Worm (Caenorhabditis elegans) whole organism, late embryonic: ENCODE results near the gene his-5.
"Not testable (repeated sequence)": the region's sequence is repeated elsewhere in the genome, so short reads cannot be mapped to it uniquely, and the experiment has no call there.

Experiments
- C08G9.2 ChIP-seq: sonication (generic microtip); optimal IDR thresholded peaks from 2 replicates; lab custom pipeline; 2016; ENCODE audit warnings: mild to moderate bottlenecking, missing genetic modification characterization, moderate library complexity, missing compliant biosample characterization
- F13H6.1 ChIP-seq: sonication (generic microtip); optimal IDR thresholded peaks from 2 replicates; lab custom pipeline; 2016; ENCODE audit warnings: missing genetic modification characterization, missing compliant biosample characterization
- ceh-14 ChIP-seq: sonication (generic microtip); optimal IDR thresholded peaks from 2 replicates; lab custom pipeline; 2016; ENCODE audit warnings: missing genotype, missing genetic modification characterization, missing compliant biosample characterization
- ceh-18 ChIP-seq: sonication (generic microtip); optimal IDR thresholded peaks from 2 replicates; lab custom pipeline; 2016; ENCODE audit warnings: missing genetic modification characterization, missing compliant biosample characterization
- ceh-19 ChIP-seq: fragments of 200-800 bp; sonication (Bioruptor generic); optimal IDR thresholded peaks from 2 replicates; lab custom pipeline; 2018; ENCODE audit warnings: mild to moderate bottlenecking, missing genetic modification characterization, missing compliant biosample characterization
- ceh-2 ChIP-seq: sonication (generic microtip); optimal IDR thresholded peaks from 2 replicates; lab custom pipeline; 2016; ENCODE audit warnings: missing genotype, missing genetic modification characterization, missing compliant biosample characterization
- ceh-22 ChIP-seq: sonication (generic microtip); optimal IDR thresholded peaks from 2 replicates; lab custom pipeline; 2017; ENCODE audit warnings: missing biosample characterization, missing genetic modification characterization
- ceh-34 ChIP-seq: sonication (generic microtip); optimal IDR thresholded peaks from 2 replicates; lab custom pipeline; 2016; ENCODE audit warnings: mild to moderate bottlenecking, missing genetic modification characterization, missing compliant biosample characterization
- ceh-6 ChIP-seq: fragments of 200-800 bp; sonication (Bioruptor generic); optimal IDR thresholded peaks from 2 replicates; lab custom pipeline; 2018; ENCODE audit warnings: mild to moderate bottlenecking, missing genetic modification characterization, missing compliant biosample characterization
- che-1 ChIP-seq: sonication (generic microtip); optimal IDR thresholded peaks from 2 replicates; lab custom pipeline; 2016; ENCODE audit warnings: mild to moderate bottlenecking, missing genetic modification characterization, missing compliant biosample characterization
- dmd-4 ChIP-seq: sonication (generic microtip); optimal IDR thresholded peaks from 2 replicates; lab custom pipeline; 2016; ENCODE audit warnings: borderline replicate concordance, missing genetic modification characterization, missing compliant biosample characterization
- elt-2 ChIP-seq: sonication (generic microtip); optimal IDR thresholded peaks from 2 replicates; lab custom pipeline; 2016; ENCODE audit warnings: missing genetic modification reagents, missing genetic modification characterization, missing compliant biosample characterization
- elt-4 ChIP-seq: sonication (generic microtip); optimal IDR thresholded peaks from 2 replicates; lab custom pipeline; 2016; ENCODE audit warnings: missing genetic modification characterization, missing compliant biosample characterization
- ets-4 ChIP-seq: sonication (generic microtip); optimal IDR thresholded peaks from 2 replicates; lab custom pipeline; 2016; ENCODE audit warnings: missing genetic modification characterization, missing compliant biosample characterization
- fax-1 ChIP-seq: sonication (generic microtip); optimal IDR thresholded peaks from 2 replicates; lab custom pipeline; 2016; ENCODE audit warnings: missing genotype, missing genetic modification characterization, missing compliant biosample characterization
- fkh-6 ChIP-seq: sonication (generic microtip); optimal IDR thresholded peaks from 2 replicates; lab custom pipeline; 2016; ENCODE audit warnings: missing genetic modification characterization, missing compliant biosample characterization
- hlh-6 ChIP-seq: sonication (generic microtip); optimal IDR thresholded peaks from 2 replicates; lab custom pipeline; 2016; ENCODE audit warnings: missing genotype, missing genetic modification characterization, missing compliant biosample characterization
- nfya-1 ChIP-seq: sonication (generic microtip); optimal IDR thresholded peaks from 2 replicates; lab custom pipeline; 2017; ENCODE audit warnings: missing genetic modification characterization, mild to moderate bottlenecking, missing compliant biosample characterization, antibody characterized with exemption, moderate library complexity
- odd-2 ChIP-seq: sonication (generic microtip); optimal IDR thresholded peaks from 2 replicates; lab custom pipeline; 2017; ENCODE audit warnings: antibody characterized with exemption, mild to moderate bottlenecking, missing genetic modification characterization, missing compliant biosample characterization
- ref-2 ChIP-seq: sonication (generic microtip); optimal IDR thresholded peaks from 2 replicates; lab custom pipeline; 2016; ENCODE audit warnings: missing genetic modification characterization, missing compliant biosample characterization
- rnt-1 ChIP-seq: sonication (generic microtip); optimal IDR thresholded peaks from 2 replicates; lab custom pipeline; 2016; ENCODE audit warnings: missing genetic modification characterization, missing compliant biosample characterization
- sdc-2 ChIP-seq: sonication (generic microtip); optimal IDR thresholded peaks from 2 replicates; lab custom pipeline; 2016; ENCODE audit warnings: missing genotype, missing genetic modification characterization, missing compliant biosample characterization
- sox-2 ChIP-seq: fragments of 200-800 bp; sonication (Bioruptor generic); IDR thresholded peaks from 2 replicates; pipeline ENCODE4 v1.3.6; 2022; ENCODE audit warnings: missing genetic modification reagents, missing genetic modification characterization, missing compliant biosample characterization
- sox-4 ChIP-seq: sonication (generic microtip); optimal IDR thresholded peaks from 2 replicates; lab custom pipeline; 2017; ENCODE audit warnings: mild to moderate bottlenecking, missing genetic modification characterization, inconsistent platforms, missing compliant biosample characterization
- syd-9 ChIP-seq: sonication (generic microtip); optimal IDR thresholded peaks from 2 replicates; lab custom pipeline; 2016; ENCODE audit warnings: mild to moderate bottlenecking, missing genetic modification characterization, moderate library complexity, missing compliant biosample characterization
- tbx-7 ChIP-seq: sonication (generic microtip); optimal IDR thresholded peaks from 2 replicates; lab custom pipeline; 2016; ENCODE audit warnings: missing genotype, missing genetic modification characterization, missing compliant biosample characterization
- unc-3 ChIP-seq, 2 experiments: fragments of 200-800 bp in 1 of 2; sonication (Bioruptor generic) in 1 of 2; sonication (generic microtip) in 1 of 2; conservative IDR thresholded peaks in 1 of 2; optimal IDR thresholded peaks in 1 of 2; 2 replicates each; pipeline versions ENCODE4 v1.3.6 to Lab custom; 2016 to 2022; ENCODE audit warnings: missing compliant biosample characterization in 2 of 2, missing genetic modification characterization in 2 of 2, missing genetic modification reagents in 1 of 2
- unc-42 ChIP-seq: sonication (generic microtip); optimal IDR thresholded peaks from 2 replicates; lab custom pipeline; 2016; ENCODE audit warnings: missing genotype, missing genetic modification characterization, missing compliant biosample characterization
- unc-86 ChIP-seq: sonication (generic microtip); optimal IDR thresholded peaks from 2 replicates; lab custom pipeline; 2016; ENCODE audit warnings: missing genetic modification characterization, missing compliant biosample characterization
- zip-5 ChIP-seq: sonication (generic microtip); optimal IDR thresholded peaks from 2 replicates; lab custom pipeline; 2016; ENCODE audit warnings: missing genetic modification characterization, missing compliant biosample characterization
- ztf-16 ChIP-seq: sonication (generic microtip); optimal IDR thresholded peaks from 2 replicates; lab custom pipeline; 2017; ENCODE audit warnings: missing genetic modification characterization, missing compliant biosample characterization

his-5 gene

DNA sequence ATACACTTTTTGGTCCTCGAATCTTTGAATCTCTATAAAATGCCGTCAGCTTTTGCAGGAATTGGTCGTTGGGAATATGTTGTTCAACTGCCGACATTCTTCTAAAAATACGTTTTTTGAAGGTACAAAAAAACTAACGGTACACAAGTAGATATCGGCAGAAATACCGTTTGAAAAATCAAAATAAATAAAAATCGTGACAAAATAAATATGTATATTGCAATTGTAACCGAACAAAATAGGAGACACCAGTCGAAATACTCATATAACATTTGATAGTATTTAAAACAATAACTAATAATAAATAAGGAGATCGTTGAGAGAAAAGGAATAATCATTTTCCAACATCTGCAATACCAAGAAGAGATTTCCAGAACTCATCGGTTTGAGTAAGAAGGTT is 30.1 kb downstream of the his-5 start, which contains the start of gene F25G6.8:
Gene F25G6.8 (minus strand): TSS at position 101 of the 400 bp plus-strand sequence.
- TF ChIP-seq ets-4 (tag; lab: Kevin White, UChicago) (no peak), ceh-2 (tag; lab: Kevin White, UChicago) (no peak), ceh-18 (no peak), rnt-1 (tag; lab: Kevin White, UChicago) (no peak), dmd-4 (no peak), syd-9 (tag; lab: Kevin White, UChicago) (no peak), hlh-6 (tag; lab: Kevin White, UChicago) (no peak), sox-4 (tag; lab: Kevin White, UChicago) (no peak), C08G9.2 (no peak), ceh-6 (GFP tag; lab: Kevin White, UChicago) (no peak), sdc-2 (tag; lab: Kevin White, UChicago) (no peak), ref-2 (tag; lab: Kevin White, UChicago) (no peak), F13H6.1 (tag; lab: Kevin White, UChicago) (no peak), fax-1 (no peak), zip-5 (no peak), elt-2 (tag; lab: Kevin White, UChicago) (no peak)

ce11 chrV:8569172-8569571 is 34.2 kb downstream of the his-5 start:
- TF ChIP-seq ceh-22 = no peak
- no peak for TF ChIP-seq ets-4 (tag; lab: Kevin White, UChicago)
- TF ChIP-seq ceh-2 (tag; lab: Kevin White, UChicago) = no peak
- TF ChIP-seq ceh-6 (GFP tag; lab: Kevin White, UChicago) = no peak
- TF ChIP-seq nfya-1 (tag; lab: Kevin White, UChicago) = no peak
- TF ChIP-seq elt-2 (tag; lab: Kevin White, UChicago) = no peak
- no peak for TF ChIP-seq ceh-34 (tag; lab: Kevin White, UChicago)

DNA sequence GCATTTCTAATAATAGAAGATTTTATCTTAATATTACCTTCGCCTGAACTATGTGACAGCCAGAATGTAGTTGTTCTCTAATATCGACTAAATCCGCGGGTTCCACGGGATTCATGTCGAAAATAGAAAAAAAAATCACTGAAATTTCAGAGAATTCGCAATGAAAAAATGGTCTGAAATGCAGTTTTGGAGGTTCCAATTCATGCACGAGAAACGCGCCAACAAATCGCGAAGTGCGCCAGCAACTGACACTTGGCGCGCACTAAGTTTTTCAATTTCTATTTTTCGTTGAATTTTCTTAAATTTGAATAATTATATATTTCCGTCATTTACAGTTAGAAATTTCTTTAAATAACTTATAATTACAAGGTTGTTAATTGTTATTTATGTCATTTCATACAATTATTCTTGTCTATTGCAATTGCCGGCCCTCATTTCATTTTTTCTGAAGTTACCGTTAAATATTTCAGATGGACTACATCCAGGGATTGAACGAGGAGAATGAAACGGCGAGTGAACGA is 34.9 kb downstream of the his-5 start, which contains the start of the genes F25G6.9 and symk-1:
Gene F25G6.9 (minus strand): TSS at position 160 of the 521 bp plus-strand sequence.
Gene symk-1 (plus strand): TSS at position 471 of the 521 bp plus-strand sequence.
- TF ChIP-seq nfya-1 (tag; lab: Kevin White, UChicago) (peak; percentile 40), ceh-18 (no peak), ceh-14 (peak; percentile 12)

ce11 chrV:8574762-8575161 is 39.7 kb downstream of the his-5 start, which contains the start of gene F25G6.1:
TSS of gene F25G6.1 (plus strand) at chrV:8575062.
- not testable (repeated sequence) for TF ChIP-seq ztf-16, tbx-7, fkh-6 (tag; lab: Kevin White, UChicago)

DNA sequence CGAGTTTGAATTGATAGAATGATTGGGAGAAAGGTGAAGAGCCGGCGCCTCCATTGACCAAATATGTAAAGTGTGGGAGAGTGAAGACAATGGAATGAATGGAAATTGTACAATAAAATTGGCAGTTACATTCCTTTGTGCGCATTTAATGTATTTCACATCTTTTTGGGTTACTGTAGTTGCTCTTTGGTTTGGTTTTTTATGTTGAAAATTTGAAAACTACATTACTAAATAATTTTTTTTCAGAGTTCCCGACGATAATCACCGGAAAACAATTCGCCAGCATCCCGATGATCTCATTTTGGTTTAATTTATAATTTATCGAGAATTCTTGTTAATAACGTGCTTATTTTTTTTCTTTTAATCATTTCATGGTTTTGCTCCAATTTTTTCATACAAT is 45.9 kb downstream of the his-5 start, which contains the start of gene C10B5.1:
Gene C10B5.1 (plus strand): TSS at position 301 of the 400 bp plus-strand sequence.
- TF ChIP-seq unc-86 (tag; lab: Kevin White, UChicago) (no peak), odd-2 (tag; lab: Kevin White, UChicago) (no peak), ceh-34 (tag; lab: Kevin White, UChicago) (no peak), ceh-2 (tag; lab: Kevin White, UChicago) (no peak), che-1 (tag; lab: Kevin White, UChicago) (no peak), ceh-19 (no peak), sox-2 (no peak), elt-2 (tag; lab: Kevin White, UChicago) (no peak), unc-3 (GFP tag; conservative IDR thresholded peaks at IDR 0.05; lab: Robert Waterston, UW) (no peak), unc-3 (tag; optimal IDR thresholded peaks at IDR 0.05; lab: Kevin White, UChicago) (no peak), unc-42 (tag; lab: Kevin White, UChicago) (no peak), elt-4 (no peak), ets-4 (tag; lab: Kevin White, UChicago) (no peak)
